Worm (Caenorhabditis elegans) whole organism, young adult: ENCODE data around the gene F54D10.8.

Experiments used
- B0035.1 ChIP-seq: sonication (generic microtip); optimal IDR thresholded peaks from 2 replicates; lab custom pipeline; 2016; ENCODE audit warnings: missing genetic modification characterization, mild to moderate bottlenecking, missing compliant biosample characterization, missing genotype, missing genetic modification reagents
- hlh-26 ChIP-seq: fragments of 200-800 bp; sonication (Bioruptor generic); conservative IDR thresholded peaks from 2 replicates; pipeline ENCODE4 v1.3.6; 2022; ENCODE audit warnings: missing genetic modification reagents, missing genetic modification characterization, missing compliant biosample characterization

- no peak for TF ChIP-seq B0035.1 (tag; lab: Kevin White, UChicago)
- TF ChIP-seq hlh-26 (GFP tag; lab: Robert Waterston, UW), result no peak
Measured at ce11 chrII:3815445-3816208, 12.1 kb downstream of the F54D10.8 start.
